Fruit fly (Drosophila melanogaster) whole organism, embryonic: Measurements from ENCODE around the gene CG7530.

Experiments
- Atf6 ChIP-seq: fragments of 200-800 bp; sonication (Bioruptor generic); IDR thresholded peaks from 2 replicates; pipeline ENCODE4 v1.3.6; 2022; ENCODE audit warnings: missing biosample characterization, missing genetic modification characterization
- CG10366 ChIP-seq: fragments of 200-800 bp; sonication (Bioruptor generic); IDR thresholded peaks from 2 replicates; pipeline ENCODE4 v1.3.6; 2022; ENCODE audit warnings: missing biosample characterization, missing genetic modification characterization
- CG10431 ChIP-seq: fragments of 200-800 bp; sonication (Bioruptor generic); optimal IDR thresholded peaks from 3 replicates; lab custom pipeline; 2018; ENCODE audit warnings: missing biosample characterization, mild to moderate bottlenecking, missing genetic modification characterization
- CG10543 ChIP-seq: fragments of 200-800 bp; sonication (Bioruptor generic); optimal IDR thresholded peaks from 3 replicates; lab custom pipeline; 2017; ENCODE audit warnings: missing biosample characterization, mild to moderate bottlenecking, missing genetic modification characterization, moderate library complexity
- CG10959 ChIP-seq: fragments of 200-800 bp; sonication (Bioruptor generic); IDR thresholded peaks from 2 replicates; pipeline ENCODE4 v1.3.6; 2022; ENCODE audit warnings: missing biosample characterization, missing genetic modification characterization
- CG11695 ChIP-seq: fragments of 200-800 bp; sonication (Bioruptor generic); IDR thresholded peaks from 3 replicates; pipeline ENCODE4 v1.3.6; 2022; ENCODE audit warnings: missing biosample characterization, missing genetic modification characterization
- CG1647 ChIP-seq: fragments of 200-800 bp; sonication (Bioruptor generic); optimal IDR thresholded peaks from 3 replicates; lab custom pipeline; 2016; ENCODE audit warnings: missing biosample characterization, missing genetic modification characterization
- CG16813 ChIP-seq: fragments of 200-800 bp; sonication (Bioruptor generic); IDR thresholded peaks from 3 replicates; pipeline ENCODE4 v1.3.6; 2022; ENCODE audit warnings: missing biosample characterization, missing genetic modification characterization; ENCODE audit not compliant: partially characterized antibody
- CG17385 ChIP-seq: fragments of 200-800 bp; sonication (Bioruptor generic); optimal IDR thresholded peaks from 3 replicates; lab custom pipeline; 2018; ENCODE audit warnings: missing biosample characterization, mild to moderate bottlenecking, missing genetic modification characterization
- CG18764 ChIP-seq: fragments of 200-800 bp; sonication (Bioruptor generic); optimal IDR thresholded peaks from 3 replicates; lab custom pipeline; 2016; ENCODE audit warnings: missing biosample characterization, missing genetic modification characterization
- CG2889 ChIP-seq: fragments of 200-800 bp; sonication (Bioruptor generic); IDR thresholded peaks from 3 replicates; pipeline ENCODE4 v1.3.6; 2022; ENCODE audit warnings: missing biosample characterization, missing genetic modification characterization
- CG3065 ChIP-seq: fragments of 200-800 bp; sonication (Bioruptor generic); optimal IDR thresholded peaks from 2 replicates; lab custom pipeline; 2016; ENCODE audit warnings: missing biosample characterization, missing genetic modification characterization
- CG6175 ChIP-seq: fragments of 200-800 bp; sonication (Bioruptor generic); IDR thresholded peaks from 3 replicates; pipeline ENCODE4 v1.3.6; 2022; ENCODE audit warnings: missing biosample characterization, missing genetic modification characterization
- CG7271 ChIP-seq: fragments of 200-800 bp; sonication (Bioruptor generic); optimal IDR thresholded peaks from 2 replicates; lab custom pipeline; 2018; ENCODE audit warnings: missing biosample characterization, mild to moderate bottlenecking, missing genetic modification characterization, moderate library complexity
- CG7745 ChIP-seq: fragments of 200-800 bp; sonication (Bioruptor generic); optimal IDR thresholded peaks from 2 replicates; lab custom pipeline; 2018; ENCODE audit warnings: missing biosample characterization, mild to moderate bottlenecking, missing genetic modification characterization, moderate library complexity
- CG7987 ChIP-seq: fragments of 200-800 bp; sonication (Bioruptor generic); optimal IDR thresholded peaks from 2 replicates; lab custom pipeline; 2018; ENCODE audit warnings: missing biosample characterization, mild to moderate bottlenecking, missing genetic modification characterization, moderate library complexity
- CG9932 ChIP-seq: fragments of 200-800 bp; sonication (Bioruptor generic); IDR thresholded peaks from 2 replicates; pipeline ENCODE4 v1.3.6; 2022; ENCODE audit warnings: missing biosample characterization, missing genetic modification characterization
- D ChIP-seq, 2 experiments: fragments of 200-800 bp in 1 of 2; fragments of >200 bp in 1 of 2; sonication (Bioruptor generic) in 1 of 2; optimal IDR thresholded peaks; 2 replicates in 1 of 2; 3 replicates in 1 of 2; lab custom pipeline; 2017; ENCODE audit warnings: mild to moderate bottlenecking in 1 of 2, missing biosample characterization in 1 of 2, missing genetic modification characterization in 1 of 2, missing genetic modification reagents in 1 of 2
- Dad ChIP-seq: fragments of 200-800 bp; sonication (Bioruptor generic); optimal IDR thresholded peaks from 3 replicates; lab custom pipeline; 2016; ENCODE audit warnings: missing biosample characterization, missing genetic modification characterization
- Eip74EF ChIP-seq, 2 experiments: fragments of 200-800 bp in 1 of 2; fragments of >200 bp in 1 of 2; sonication (Bioruptor generic) in 1 of 2; optimal IDR thresholded peaks; 2 replicates each; lab custom pipeline; 2017 to 2019; ENCODE audit warnings: missing biosample characterization in 2 of 2, missing genetic modification characterization in 2 of 2, mild to moderate bottlenecking in 1 of 2, moderate library complexity in 1 of 2
- Fer3 ChIP-seq: fragments of 200-800 bp; sonication (Bioruptor generic); optimal IDR thresholded peaks from 2 replicates; lab custom pipeline; 2018; ENCODE audit warnings: missing biosample characterization, mild to moderate bottlenecking, missing genetic modification characterization, moderate library complexity
- Jarid2 ChIP-seq: fragments of 200-800 bp; sonication (Bioruptor generic); optimal IDR thresholded peaks from 3 replicates; lab custom pipeline; 2017; ENCODE audit warnings: mild to moderate bottlenecking, missing biosample characterization, missing genetic modification reagents, missing genetic modification characterization
- Med ChIP-seq: fragments of 200-800 bp; sonication (Bioruptor generic); peaks from one replicate; lab custom pipeline; 2016; ENCODE audit warnings: missing biosample characterization, missing genetic modification characterization, mild to moderate bottlenecking, inconsistent platforms, moderate library complexity
- Mrtf ChIP-seq: fragments of 200-800 bp; sonication (Bioruptor generic); IDR thresholded peaks from 3 replicates; pipeline ENCODE4 v1.3.6; 2022; ENCODE audit warnings: missing biosample characterization, missing genetic modification characterization
- NC2β ChIP-seq: fragments of 200-800 bp; sonication (Bioruptor generic); optimal IDR thresholded peaks from 2 replicates; lab custom pipeline; 2016; ENCODE audit warnings: missing biosample characterization, missing genetic modification characterization
- Scr ChIP-seq: fragments of 200-800 bp; sonication (Bioruptor generic); IDR thresholded peaks from 2 replicates; pipeline ENCODE4 v1.3.6; 2022; ENCODE audit warnings: missing biosample characterization, missing genetic modification characterization; ENCODE audit not compliant: partially characterized antibody
- br ChIP-seq: fragments of >200 bp; optimal IDR thresholded peaks from 2 replicates; lab custom pipeline; 2017
- caup ChIP-seq: fragments of 200-800 bp; sonication (Bioruptor generic); optimal IDR thresholded peaks from 3 replicates; lab custom pipeline; 2017; ENCODE audit warnings: missing biosample characterization, mild to moderate bottlenecking, missing genetic modification characterization, moderate library complexity; ENCODE audit not compliant: severe bottlenecking
- chif ChIP-seq, 2 experiments: fragments of 200-800 bp; sonication (Bioruptor generic); optimal IDR thresholded peaks; 3 replicates each; lab custom pipeline; 2016; ENCODE audit warnings: missing biosample characterization in 2 of 2, missing genetic modification characterization in 2 of 2
- chinmo ChIP-seq: fragments of 200-800 bp; sonication (Bioruptor generic); IDR thresholded peaks from 4 replicates; pipeline ENCODE4 v1.3.6; 2022; ENCODE audit warnings: missing biosample characterization, missing genetic modification characterization; ENCODE audit not compliant: partially characterized antibody
- eve ChIP-seq, 2 experiments: fragments of >200 bp; optimal IDR thresholded peaks; 2 replicates each; lab custom pipeline; 2017; ENCODE audit warnings: missing biosample characterization in 2 of 2, missing genetic modification characterization in 2 of 2
- exex ChIP-seq: fragments of 200-800 bp; sonication (Bioruptor generic); optimal IDR thresholded peaks from 4 replicates; lab custom pipeline; 2018; ENCODE audit warnings: missing biosample characterization, mild to moderate bottlenecking, missing genetic modification characterization, moderate library complexity
- ken ChIP-seq: fragments of 200-800 bp; sonication (Bioruptor generic); IDR thresholded peaks from 3 replicates; pipeline ENCODE4 v1.3.6; 2022; ENCODE audit warnings: missing biosample characterization, missing genetic modification characterization
- kni ChIP-seq: fragments of 200-800 bp; sonication (Bioruptor generic); optimal IDR thresholded peaks from 3 replicates; lab custom pipeline; 2017; ENCODE audit warnings: mild to moderate bottlenecking, missing biosample characterization, missing genetic modification reagents, missing genetic modification characterization
- lab ChIP-seq: fragments of 200-800 bp; sonication (Bioruptor generic); optimal IDR thresholded peaks from 3 replicates; lab custom pipeline; 2017; ENCODE audit warnings: missing biosample characterization, missing genetic modification characterization, mild to moderate bottlenecking, moderate library complexity, missing genetic modification reagents
- mirr ChIP-seq: fragments of 200-800 bp; sonication (Bioruptor generic); optimal IDR thresholded peaks from 3 replicates; lab custom pipeline; 2018; ENCODE audit warnings: missing biosample characterization, mild to moderate bottlenecking, missing genetic modification characterization
- psq ChIP-seq: fragments of 200-800 bp; sonication (Bioruptor generic); optimal IDR thresholded peaks from 2 replicates; lab custom pipeline; 2017; ENCODE audit warnings: missing biosample characterization, missing genetic modification characterization
- ro ChIP-seq: fragments of 200-800 bp; sonication (Bioruptor generic); IDR thresholded peaks from 2 replicates; pipeline ENCODE4 v1.3.6; 2022; ENCODE audit warnings: missing biosample characterization, missing genetic modification characterization
- sd ChIP-seq: fragments of 200-800 bp; sonication (Bioruptor generic); optimal IDR thresholded peaks from 3 replicates; lab custom pipeline; 2018; ENCODE audit warnings: missing biosample characterization, mild to moderate bottlenecking, missing genetic modification characterization, moderate library complexity
- sens ChIP-seq: fragments of 200-800 bp; sonication (Bioruptor generic); peaks from one replicate; lab custom pipeline; 2016; ENCODE audit warnings: missing biosample characterization, missing genetic modification characterization
- sim ChIP-seq: fragments of 200-800 bp; sonication (Bioruptor generic); IDR thresholded peaks from 2 replicates; pipeline ENCODE4 v1.3.6; 2022; ENCODE audit warnings: missing biosample characterization, missing genetic modification characterization
- slbo ChIP-seq: fragments of 200-800 bp; sonication (Bioruptor generic); IDR thresholded peaks from 2 replicates; pipeline ENCODE4 v1.3.6; 2022; ENCODE audit warnings: missing biosample characterization, missing genetic modification characterization
- sug ChIP-seq: fragments of 200-800 bp; optimal IDR thresholded peaks from 2 replicates; lab custom pipeline; 2019; ENCODE audit warnings: missing biosample characterization, mild to moderate bottlenecking, missing genetic modification characterization, moderate library complexity
- tio ChIP-seq: fragments of 200-800 bp; sonication (Bioruptor generic); optimal IDR thresholded peaks from 2 replicates; lab custom pipeline; 2017; ENCODE audit warnings: missing biosample characterization, missing genetic modification characterization, inconsistent platforms
- twi ChIP-seq: fragments of 200-800 bp; optimal IDR thresholded peaks from 2 replicates; lab custom pipeline; 2019; ENCODE audit warnings: missing biosample characterization, mild to moderate bottlenecking, missing genetic modification characterization, moderate library complexity
- tx ChIP-seq: fragments of 200-800 bp; sonication (Bioruptor generic); optimal IDR thresholded peaks from 2 replicates; lab custom pipeline; 2016; ENCODE audit warnings: missing biosample characterization, missing genetic modification characterization
- unpg ChIP-seq: fragments of 200-800 bp; sonication (Bioruptor generic); optimal IDR thresholded peaks from 3 replicates; lab custom pipeline; 2018; ENCODE audit warnings: missing biosample characterization, mild to moderate bottlenecking, missing genetic modification characterization, moderate library complexity
- zen2 ChIP-seq: fragments of 200-800 bp; sonication (Bioruptor generic); IDR thresholded peaks from 3 replicates; pipeline ENCODE4 v1.3.6; 2022; ENCODE audit warnings: missing biosample characterization, missing genetic modification characterization; ENCODE audit not compliant: partially characterized antibody

CG7530 gene

dm6 chr3R:14703302-14704192 lies 27.8 kb downstream of the CG7530 start:
- TF ChIP-seq CG10959 (GFP tag; lab: Robert Waterston, UW) (no peak), Scr (GFP tag; lab: Robert Waterston, UW) (no peak), CG10543 (GFP tag; lab: Kevin White, UChicago) (peak; percentile 28), CG10366 (GFP tag; lab: Robert Waterston, UW) (no peak), CG6175 (no peak), sug (peak; percentile 18), tio (GFP tag; lab: Kevin White, UChicago) (no peak), chinmo (GFP tag; lab: Robert Waterston, UW) (0 out of 4 replicates have a peak, but pooled peaks have one; percentile 24), CG1647 (GFP tag; lab: Kevin White, UChicago) (no peak), twi (tag; lab: Kevin White, UChicago) (no peak), ro (no peak), sd (tag; lab: Kevin White, UChicago) (peak; percentile 96), eve (GFP tag; optimal IDR thresholded peaks at IDR 0.05; lab: Kevin White, UChicago) (peak in 1 of 2 experiments; percentile 7), tx (no peak), lab (GFP tag; lab: Kevin White, UChicago) (peak; percentile 34), CG18764 (no peak), caup (peak; percentile 13), CG9932 (GFP tag; lab: Robert Waterston, UW) (no peak), CG11695 (GFP tag; lab: Robert Waterston, UW) (0 out of 3 replicates have a peak, but pooled peaks have one; percentile 31), sens (GFP tag; lab: Kevin White, UChicago) (peak; percentile 61), CG17385 (no peak), exex (tag; lab: Kevin White, UChicago) (peak; percentile 83), Dad (no peak), br (no peak), mirr (peak; percentile 6), Med (GFP tag; lab: Kevin White, UChicago) (peak; percentile 61), sim (GFP tag; lab: Robert Waterston, UW) (no peak), Atf6 (GFP tag; lab: Robert Waterston, UW) (no peak)

dm6 chr3R:14696949-14697513 lies 34.3 kb downstream of the CG7530 start, which contains the start of gene Meltrin:
Gene Meltrin (minus strand): TSS chr3R:14697292.
- TF ChIP-seq eve (GFP tag; optimal IDR thresholded peaks at IDR 0.05; lab: Kevin White, UChicago) (peak in 1 of 2 experiments; percentile 53), br (no peak), CG10431 (peak; percentile 15), D (optimal IDR thresholded peaks at IDR 0.05; lab: Kevin White, UChicago) (no peak), D (GFP tag; optimal IDR thresholded peaks at IDR 0.05; lab: Kevin White, UChicago) (peak; percentile 11), unpg (GFP tag; lab: Kevin White, UChicago) (peak; percentile 21), slbo (GFP tag; lab: Robert Waterston, UW) (no peak), NC2β (GFP tag; lab: Kevin White, UChicago) (no peak), CG2889 (GFP tag; lab: Robert Waterston, UW) (no peak), CG7987 (peak; percentile 73), CG3065 (GFP tag; lab: Kevin White, UChicago) (no peak), Jarid2 (peak; percentile 100), chif (GFP tag; optimal IDR thresholded peaks at IDR 0.05; lab: Kevin White, UChicago) (no peak), ken (GFP tag; lab: Robert Waterston, UW) (no peak), kni (GFP tag; lab: Kevin White, UChicago) (peak; percentile 19), Mrtf (GFP tag; lab: Robert Waterston, UW) (no peak), CG7271 (tag; lab: Kevin White, UChicago) (no peak), CG16813 (no peak), zen2 (no peak), CG7745 (tag; lab: Kevin White, UChicago) (peak; percentile 64), Fer3 (no peak), psq (GFP tag; lab: Kevin White, UChicago) (peak; percentile 25), Eip74EF (GFP tag; optimal IDR thresholded peaks at IDR 0.05; lab: Kevin White, UChicago) (peak in 1 of 2 experiments; percentile 49)
